Fruit fly (Drosophila melanogaster): ENCODE data around the gene CG11262.

The CG11262 gene

dm6 chr3L:13022854-13023560 is 28.1 kb downstream of the CG11262 start, which contains the start of gene RpS12 (continued):
- TF ChIP-seq CG1647 (GFP tag; optimal IDR thresholded peaks at IDR 0.05) = peak; percentile 77
- TF ChIP-seq CG5245 (GFP tag; optimal IDR thresholded peaks at IDR 0.05) = peak; percentile 27
- no peak for TF ChIP-seq klu (GFP tag; IDR thresholded peaks at IDR 0.05)
- TF ChIP-seq CG10462 (GFP tag; optimal IDR thresholded peaks at IDR 0.05) = peak; percentile 53
- TF ChIP-seq dysf (GFP tag; IDR thresholded peaks at IDR 0.05) = peak; percentile 69
- TF ChIP-seq phol (tag; optimal IDR thresholded peaks at IDR 0.05) = peak; percentile 88
- TF ChIP-seq CG8089 (GFP tag; optimal IDR thresholded peaks at IDR 0.05) = peak; percentile 83
- peak; percentile 79 for TF ChIP-seq odd (GFP tag; optimal IDR thresholded peaks at IDR 0.05)
- peak; percentile 73 for TF ChIP-seq HLH54F (GFP tag; optimal IDR thresholded peaks at IDR 0.05)
- TF ChIP-seq da (GFP tag; optimal IDR thresholded peaks at IDR 0.05) = peak; percentile 61
- TF ChIP-seq Hr39 (optimal IDR thresholded peaks at IDR 0.05) = no peak
- peak; percentile 70 for TF ChIP-seq CG17361 (GFP tag; IDR thresholded peaks at IDR 0.05)
- peak; percentile 91 for TF ChIP-seq CG11456 (GFP tag; IDR thresholded peaks at IDR 0.05)
- TF ChIP-seq Hr78 (GFP tag; optimal IDR thresholded peaks at IDR 0.05) = no peak
- TF ChIP-seq CG6254 (GFP tag; optimal IDR thresholded peaks at IDR 0.05) = peak; percentile 42
- TF ChIP-seq ase (GFP tag; IDR thresholded peaks at IDR 0.05) = peak; percentile 79
- peak; percentile 70 for TF ChIP-seq chn (GFP tag; optimal IDR thresholded peaks at IDR 0.05)
- TF ChIP-seq wek (GFP tag; optimal IDR thresholded peaks at IDR 0.05) = peak; percentile 88
- TF ChIP-seq cato (GFP tag; optimal IDR thresholded peaks at IDR 0.05; ENCODE audit: borderline replicate concordance) = peak; percentile 58
- peak; percentile 71 for TF ChIP-seq CG8290 (GFP tag; optimal IDR thresholded peaks at IDR 0.05)
- TF ChIP-seq CG8290 (tag; optimal IDR thresholded peaks at IDR 0.05) = peak in 1 of 2 experiments; percentile 95
- peak; percentile 43 for TF ChIP-seq Taf1 (GFP tag; IDR thresholded peaks at IDR 0.05)
- TF ChIP-seq pb (GFP tag; optimal IDR thresholded peaks at IDR 0.05) = peak; percentile 72
- TF ChIP-seq zen (tag; optimal IDR thresholded peaks at IDR 0.05) = peak; percentile 52
- peak; percentile 65 for TF ChIP-seq CG3995 (GFP tag; optimal IDR thresholded peaks at IDR 0.05)
- peak; percentile 73 for TF ChIP-seq Camta (GFP tag; optimal IDR thresholded peaks at IDR 0.05)
- TF ChIP-seq sim (GFP tag; IDR thresholded peaks at IDR 0.05) = 0 out of 2 replicates have a peak, but pooled peaks have one; percentile 25
- peak; percentile 57 for TF ChIP-seq seq (GFP tag; IDR thresholded peaks at IDR 0.05)
- peak; percentile 60 for TF ChIP-seq CG9215 (GFP tag; IDR thresholded peaks at IDR 0.05)
- peak; percentile 72 for TF ChIP-seq ATbp (GFP tag; optimal IDR thresholded peaks at IDR 0.05)
- TF ChIP-seq tgo (GFP tag; IDR thresholded peaks at IDR 0.05) = peak; percentile 55
- peak; percentile 78 for TF ChIP-seq nom (GFP tag; optimal IDR thresholded peaks at IDR 0.05)

- no peak for TF ChIP-seq CG10366 (GFP tag; IDR thresholded peaks at IDR 0.05)
- TF ChIP-seq zen2 (GFP tag; IDR thresholded peaks at IDR 0.05; ENCODE audit: partially characterized antibody) = no peak
- TF ChIP-seq fd64A (GFP tag; optimal IDR thresholded peaks at IDR 0.05) = no peak
These were observed 31.4 kb downstream of the CG11262 start, which contains the start of gene Zmynd10 for dm6 chr3L:13026337-13026736. Gene Zmynd10 (minus strand): TSS chr3L:13026437.

- TF ChIP-seq Blimp-1 (GFP tag; optimal IDR thresholded peaks at IDR 0.05) (peak; percentile 85), Optix (GFP tag; IDR thresholded peaks at IDR 0.05) (peak; percentile 17; the same call in 1 of the 3 replicates), vvl (GFP tag; IDR thresholded peaks at IDR 0.05) (0 out of 2 replicates have a peak, but pooled peaks have one; percentile 36), kni (GFP tag; optimal IDR thresholded peaks at IDR 0.05) (peak; percentile 28), crol (GFP tag; IDR thresholded peaks at IDR 0.05) (peak; percentile 44), chif (GFP tag; optimal IDR thresholded peaks at IDR 0.05) (no peak)
These were observed 31.9 kb downstream of the CG11262 start for dm6 chr3L:13026872-13027271.

Measured in whole organism, embryonic.